Fruit fly (Drosophila melanogaster): Measurements from ENCODE around the gene CG3176.

CG3176 gene

dm6 chrX:457803-458202 lies 23.9 kb upstream of the CG3176 start (continued):
- TF ChIP-seq ash1 (GFP tag; optimal IDR thresholded peaks at IDR 0.05) (no peak), sc (optimal IDR thresholded peaks at IDR 0.05) (no peak), sc (GFP tag; optimal IDR thresholded peaks at IDR 0.05) (peak; percentile 19), CG11695 (GFP tag; IDR thresholded peaks at IDR 0.05) (no peak), org-1 (GFP tag; optimal IDR thresholded peaks at IDR 0.05) (no peak), CG17186 (GFP tag; optimal IDR thresholded peaks at IDR 0.05) (no peak), CG31441 (GFP tag; IDR thresholded peaks at IDR 0.05) (peak; percentile 53), CG18262 (tag; optimal IDR thresholded peaks at IDR 0.05) (peak; percentile 83), cwo (GFP tag; optimal IDR thresholded peaks at IDR 0.05) (no peak), CG15696 (tag; optimal IDR thresholded peaks at IDR 0.05) (peak; percentile 92), Oaz (GFP tag; IDR thresholded peaks at IDR 0.05) (no peak), CG12219 (GFP tag; optimal IDR thresholded peaks at IDR 0.05) (no peak), da (GFP tag; optimal IDR thresholded peaks at IDR 0.05) (no peak), twi (tag; optimal IDR thresholded peaks at IDR 0.05) (peak; percentile 18), Poxn (GFP tag; IDR thresholded peaks at IDR 0.05) (no peak), ap (GFP tag; IDR thresholded peaks at IDR 0.05) (no peak), CG2678 (tag; optimal IDR thresholded peaks at IDR 0.05) (no peak), CG8478 (optimal IDR thresholded peaks at IDR 0.05) (no peak), btn (GFP tag; optimal IDR thresholded peaks at IDR 0.05) (no peak), zfh1 (GFP tag; IDR thresholded peaks at IDR 0.05) (peak; percentile 51; the same call in 1 of the 3 replicates), bbx (GFP tag; IDR thresholded peaks at IDR 0.05; ENCODE audit: partially characterized antibody) (no peak), run (tag; optimal IDR thresholded peaks at IDR 0.05) (no peak), sob (GFP tag; IDR thresholded peaks at IDR 0.05) (no peak), ci (GFP tag; IDR thresholded peaks at IDR 0.05) (no peak), CG2875 (GFP tag; optimal IDR thresholded peaks at IDR 0.05) (no peak), TFAM (GFP tag; optimal IDR thresholded peaks at IDR 0.05) (no peak), CG8924 (tag; optimal IDR thresholded peaks at IDR 0.05) (peak; percentile 60), hkb (optimal IDR thresholded peaks at IDR 0.05) (no peak), hkb (GFP tag; IDR thresholded peaks at IDR 0.05) (no peak), CG11456 (GFP tag; IDR thresholded peaks at IDR 0.05) (no peak), p53 (GFP tag; optimal IDR thresholded peaks at IDR 0.05) (no peak), shn (GFP tag; optimal IDR thresholded peaks at IDR 0.05) (no peak), Fer1 (GFP tag; optimal IDR thresholded peaks at IDR 0.05) (no peak), HLH4C (GFP tag; IDR thresholded peaks at IDR 0.05; ENCODE audit: partially characterized antibody) (no peak), zen (tag; optimal IDR thresholded peaks at IDR 0.05) (peak; percentile 76), CG16779 (GFP tag; IDR thresholded peaks at IDR 0.05) (no peak), Dip2 (GFP tag; IDR thresholded peaks at IDR 0.05) (no peak), gfzf (GFP tag; optimal IDR thresholded peaks at IDR 0.05) (no peak), Stat92E (GFP tag; optimal IDR thresholded peaks at IDR 0.05) (no peak), CG42726 (GFP tag; IDR thresholded peaks at IDR 0.05; ENCODE audit: partially characterized antibody) (no peak), pzg (GFP tag; optimal IDR thresholded peaks at IDR 0.05) (no peak), klu (GFP tag; IDR thresholded peaks at IDR 0.05) (no peak), CG32772 (GFP tag; IDR thresholded peaks at IDR 0.05) (no peak), CG3163 (GFP tag; optimal IDR thresholded peaks at IDR 0.05) (no peak), peb (GFP tag; IDR thresholded peaks at IDR 0.05) (no peak), tup (GFP tag; optimal IDR thresholded peaks at IDR 0.05) (no peak), CG14667 (GFP tag; IDR thresholded peaks at IDR 0.05) (no peak), Chrac-16 (GFP tag; optimal IDR thresholded peaks at IDR 0.05) (peak; percentile 28), dysf (GFP tag; IDR thresholded peaks at IDR 0.05) (no peak), CG7786 (GFP tag; optimal IDR thresholded peaks at IDR 0.05) (no peak), knrl (GFP tag; IDR thresholded peaks at IDR 0.05; ENCODE audit: partially characterized antibody) (no peak), CG8388 (GFP tag; optimal IDR thresholded peaks at IDR 0.05) (peak; percentile 51), D19B (GFP tag; optimal IDR thresholded peaks at IDR 0.05) (no peak)

All from whole organism, embryonic.